Worm (Caenorhabditis elegans) whole organism, young adult: ENCODE results near the gene acdh-8.

ENCODE experiments used
- B0035.1 ChIP-seq: sonication (generic microtip); optimal IDR thresholded peaks from 2 replicates; lab custom pipeline; 2016; ENCODE audit warnings: missing genetic modification characterization, mild to moderate bottlenecking, missing compliant biosample characterization, missing genotype, missing genetic modification reagents
- Y56A3A.18 ChIP-seq: fragments of 200-800 bp; sonication (Bioruptor generic); IDR thresholded peaks from 2 replicates; pipeline ENCODE4 v1.3.6; 2022; ENCODE audit warnings: missing genetic modification reagents, missing genetic modification characterization, missing compliant biosample characterization
- ccch-3 ChIP-seq: fragments of 200-800 bp; sonication (Bioruptor generic); optimal IDR thresholded peaks from 2 replicates; lab custom pipeline; 2018; ENCODE audit warnings: mild to moderate bottlenecking, missing genetic modification characterization, missing compliant biosample characterization
- ceh-79 ChIP-seq: sonication (generic microtip); optimal IDR thresholded peaks from 2 replicates; lab custom pipeline; 2017; ENCODE audit warnings: mild to moderate bottlenecking, missing genetic modification characterization, missing compliant biosample characterization
- hmg-20 ChIP-seq: fragments of 200-800 bp; sonication (Bioruptor generic); IDR thresholded peaks from 2 replicates; pipeline ENCODE4 v1.3.6; 2022; ENCODE audit warnings: missing genetic modification reagents, missing genetic modification characterization, missing compliant biosample characterization
- lin-54 ChIP-seq: fragments of 200-800 bp; sonication (Bioruptor generic); optimal IDR thresholded peaks from 2 replicates; lab custom pipeline; 2018; ENCODE audit warnings: mild to moderate bottlenecking, missing genetic modification characterization, missing compliant biosample characterization
- mel-28 ChIP-seq: sonication (generic microtip); optimal IDR thresholded peaks from 2 replicates; lab custom pipeline; 2016; ENCODE audit warnings: borderline replicate concordance, mild to moderate bottlenecking, missing genetic modification characterization, missing compliant biosample characterization
- nfya-2 ChIP-seq: fragments of 200-800 bp; sonication (Bioruptor generic); IDR thresholded peaks from 2 replicates; pipeline ENCODE4 v1.3.6; 2022; ENCODE audit warnings: missing genetic modification reagents, missing genetic modification characterization, missing compliant biosample characterization
- nhr-27 ChIP-seq: fragments of 200-800 bp; sonication (Bioruptor generic); optimal IDR thresholded peaks from 2 replicates; lab custom pipeline; 2018; ENCODE audit warnings: mild to moderate bottlenecking, missing genetic modification characterization, moderate library complexity, missing compliant biosample characterization
- unc-130 ChIP-seq: sonication (generic microtip); optimal IDR thresholded peaks from 2 replicates; lab custom pipeline; 2016; ENCODE audit warnings: missing genetic modification reagents, missing genetic modification characterization, missing compliant biosample characterization

DNA sequence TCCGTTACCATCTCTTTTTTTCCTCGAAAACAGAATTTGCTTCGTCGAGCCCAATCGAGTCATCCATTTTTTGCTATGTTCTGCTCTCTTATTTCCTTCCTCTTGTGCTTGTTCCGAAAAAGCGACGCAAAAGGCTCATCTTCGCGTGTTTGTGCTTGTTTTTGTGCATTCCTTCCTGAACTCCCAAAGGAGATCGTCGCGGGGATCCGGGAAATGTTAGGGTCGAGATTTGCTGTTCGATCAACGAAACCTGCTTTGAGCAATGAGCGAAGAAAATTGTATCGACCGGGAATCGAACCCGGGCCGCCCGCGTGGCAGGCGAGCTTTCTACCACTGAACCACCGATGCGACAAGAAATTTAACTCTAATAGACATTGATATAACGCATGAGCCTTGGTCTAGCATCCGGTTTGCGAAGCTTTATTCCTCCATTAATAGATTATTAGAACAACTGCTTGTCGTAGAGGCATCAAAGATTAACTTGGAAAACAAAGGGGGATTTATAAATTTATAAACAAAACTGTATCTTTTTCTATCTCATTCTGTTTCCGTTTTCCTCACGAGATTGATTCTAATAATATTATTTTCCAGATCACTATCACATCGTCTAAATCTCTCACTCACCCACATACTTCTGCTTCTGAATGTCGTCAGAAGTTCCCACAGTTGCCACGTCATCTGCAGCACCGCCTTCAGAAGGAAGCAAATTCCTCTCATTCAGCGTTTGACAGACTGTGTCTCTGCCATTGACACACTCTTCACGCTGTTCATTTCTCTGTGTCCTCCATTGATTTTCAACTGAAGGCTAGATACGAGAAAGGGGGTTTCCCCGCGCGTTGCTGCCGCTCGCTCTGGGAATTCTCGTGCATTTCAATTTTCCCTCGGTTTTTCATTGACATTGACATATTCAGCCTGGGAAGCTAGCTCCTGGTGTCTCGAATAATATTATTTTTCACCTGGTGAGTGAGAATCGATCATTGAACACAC is 12.1 kb upstream of the acdh-8 start, which contains the start of gene K05F1.6:
- TF ChIP-seq lin-54 (GFP tag; lab: Kevin White, UChicago) = peak; percentile 74
- 0 out of 2 replicates have a peak, but pooled peaks have one; percentile 23 for TF ChIP-seq nfya-2
- no peak for TF ChIP-seq mel-28 (tag; lab: Kevin White, UChicago)
- TF ChIP-seq hmg-20 = peak; percentile 18; the same call in 1 of the 2 replicates
- peak; percentile 50 for TF ChIP-seq unc-130 (GFP tag; lab: Kevin White, UChicago)
- no peak; the same call in none of the 2 replicates for TF ChIP-seq Y56A3A.18 (GFP tag; lab: Robert Waterston, UW)
- peak; percentile 60 for TF ChIP-seq nhr-27 (tag; lab: Kevin White, UChicago)
- peak; percentile 83 for TF ChIP-seq ceh-79 (tag; lab: Kevin White, UChicago)
- peak; percentile 72 for TF ChIP-seq B0035.1 (tag; lab: Kevin White, UChicago)
- TF ChIP-seq ccch-3 (GFP tag; lab: Kevin White, UChicago) = no peak
